Worm (Caenorhabditis elegans): ENCODE data around the gene srh-266.

srh-266 gene

ce11 chrV:695914-696313 lies 31.3 kb downstream of the srh-266 start, which contains the start of gene srj-52:
srj-52 (minus strand) TSS chrV:696014.
- TF ChIP-seq lin-15B (tag; optimal IDR thresholded peaks at IDR 0.05) (no peak), nhr-76 (tag; optimal IDR thresholded peaks at IDR 0.05) (no peak), nhr-85 (tag) (no peak), nhr-20 (tag; optimal IDR thresholded peaks at IDR 0.05) (no peak), ceh-90 (tag; optimal IDR thresholded peaks at IDR 0.05) (no peak), ztf-11 (tag; optimal IDR thresholded peaks at IDR 0.05) (no peak), nhr-71 (tag; optimal IDR thresholded peaks at IDR 0.05) (no peak), zag-1 (tag; optimal IDR thresholded peaks at IDR 0.05) (no peak), unc-130 (tag; optimal IDR thresholded peaks at IDR 0.05) (no peak), unc-62 (GFP tag; optimal IDR thresholded peaks at IDR 0.05) (no peak), xbp-1 (tag; optimal IDR thresholded peaks at IDR 0.05) (no peak), unc-86 (tag; optimal IDR thresholded peaks at IDR 0.05) (no peak)

DNA sequence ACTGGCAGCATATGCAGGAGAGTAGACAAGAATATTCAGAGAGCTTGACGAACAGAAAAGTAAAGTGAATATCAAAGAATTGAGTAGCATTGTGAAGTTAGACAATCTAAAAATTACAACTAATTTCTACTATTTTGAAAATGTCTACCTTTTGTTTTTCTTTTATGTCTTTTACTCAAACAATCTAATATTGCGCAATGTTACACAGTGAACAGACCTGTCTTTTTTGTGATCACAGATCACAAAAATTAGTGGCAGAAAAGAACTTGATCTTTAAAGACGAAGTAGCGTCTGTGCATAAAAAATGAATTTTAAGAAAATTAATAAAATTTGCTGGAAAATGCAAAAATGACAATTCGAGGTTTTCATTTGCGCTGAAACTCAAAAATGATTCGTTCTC lies 34.5 kb downstream of the srh-266 start:
- no peak for TF ChIP-seq hlh-4 (tag; optimal IDR thresholded peaks at IDR 0.05)
- no peak for TF ChIP-seq lin-14 (GFP tag; optimal IDR thresholded peaks at IDR 0.05)
- TF ChIP-seq snpc-4 (tag; optimal IDR thresholded peaks at IDR 0.05) = no peak
- no peak for TF ChIP-seq tbx-2 (tag; optimal IDR thresholded peaks at IDR 0.05)
- no peak for TF ChIP-seq unc-30 (tag; optimal IDR thresholded peaks at IDR 0.05)
- no peak for TF ChIP-seq elt-3 (tag; optimal IDR thresholded peaks at IDR 0.05)
- no peak for TF ChIP-seq fkh-4 (tag; optimal IDR thresholded peaks at IDR 0.05; ENCODE audit: borderline replicate concordance)
- TF ChIP-seq nhr-12 (tag; optimal IDR thresholded peaks at IDR 0.05) = no peak
- no peak for TF ChIP-seq nhr-237 (tag; optimal IDR thresholded peaks at IDR 0.05)
- TF ChIP-seq unc-86 (tag; optimal IDR thresholded peaks at IDR 0.05) = no peak
- no peak for TF ChIP-seq ceh-63 (GFP tag; optimal IDR thresholded peaks at IDR 0.05)
- TF ChIP-seq elt-2 (tag; optimal IDR thresholded peaks at IDR 0.05) = no peak
- no peak for TF ChIP-seq ama-1 (optimal IDR thresholded peaks at IDR 0.05)
- no peak for TF ChIP-seq C16A3.4 (tag; optimal IDR thresholded peaks at IDR 0.05)
- TF ChIP-seq nhr-85 (tag) = no peak
- TF ChIP-seq irx-1 (tag; optimal IDR thresholded peaks at IDR 0.05) = no peak

DNA sequence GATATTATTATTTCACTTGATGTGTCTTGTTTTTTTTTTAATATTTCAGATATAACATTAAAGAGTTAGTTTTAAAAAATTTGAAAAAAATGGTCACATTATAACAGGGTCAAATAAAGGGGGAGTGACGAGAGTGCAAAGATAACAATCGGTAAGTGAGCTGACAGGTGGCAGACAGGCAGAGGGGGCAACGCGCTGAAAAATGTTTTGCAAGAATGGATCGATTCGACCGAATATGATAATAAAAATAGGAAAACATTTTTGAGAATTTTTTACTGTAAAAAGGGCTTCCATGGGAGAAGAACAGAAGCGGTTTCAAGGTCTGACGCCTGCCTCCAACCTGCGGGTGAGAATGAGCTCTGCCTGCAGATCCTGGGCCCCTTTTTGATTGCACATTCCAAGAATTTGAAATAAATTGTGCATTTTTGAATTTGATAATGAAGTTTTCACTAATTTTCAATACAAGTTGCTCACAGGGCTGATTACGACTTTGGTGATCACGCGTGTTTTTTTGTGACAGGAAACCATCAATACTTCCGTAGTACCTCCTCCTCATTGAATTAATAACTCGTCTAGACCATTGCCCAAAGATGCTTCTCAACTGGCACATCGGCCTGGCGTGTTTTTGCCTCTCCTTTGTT lies 35.0 kb downstream of the srh-266 start, which contains the start of the genes ugt-29 and srx-5:
ugt-29 (minus strand) TSS at position 101 of the 641 bp plus-strand sequence.
srx-5 (plus strand) TSS at position 591 of the 641 bp plus-strand sequence.
- no peak for TF ChIP-seq jun-1 (tag; optimal IDR thresholded peaks at IDR 0.05)
- TF ChIP-seq pax-3 (tag; optimal IDR thresholded peaks at IDR 0.05) = no peak
- TF ChIP-seq ets-5 (GFP tag; IDR thresholded peaks at IDR 0.05) = no peak
- no peak for TF ChIP-seq blmp-1 (tag; optimal IDR thresholded peaks at IDR 0.05)
- TF ChIP-seq nhr-11 (tag; optimal IDR thresholded peaks at IDR 0.05) = no peak
- TF ChIP-seq nhr-237 (tag; optimal IDR thresholded peaks at IDR 0.05) = no peak
- TF ChIP-seq swsn-7 (tag; optimal IDR thresholded peaks at IDR 0.05) = no peak
- TF ChIP-seq skn-1 (tag; optimal IDR thresholded peaks at IDR 0.05) = no peak
- TF ChIP-seq lin-14 (GFP tag; optimal IDR thresholded peaks at IDR 0.05) = no peak

- no peak for TF ChIP-seq ceh-90 (tag; optimal IDR thresholded peaks at IDR 0.05)
Observed at ce11 chrV:702260-702659, 37.7 kb downstream of the srh-266 start, which contains the start of gene srbc-37. srbc-37 (plus strand) TSS chrV:702560.

DNA sequence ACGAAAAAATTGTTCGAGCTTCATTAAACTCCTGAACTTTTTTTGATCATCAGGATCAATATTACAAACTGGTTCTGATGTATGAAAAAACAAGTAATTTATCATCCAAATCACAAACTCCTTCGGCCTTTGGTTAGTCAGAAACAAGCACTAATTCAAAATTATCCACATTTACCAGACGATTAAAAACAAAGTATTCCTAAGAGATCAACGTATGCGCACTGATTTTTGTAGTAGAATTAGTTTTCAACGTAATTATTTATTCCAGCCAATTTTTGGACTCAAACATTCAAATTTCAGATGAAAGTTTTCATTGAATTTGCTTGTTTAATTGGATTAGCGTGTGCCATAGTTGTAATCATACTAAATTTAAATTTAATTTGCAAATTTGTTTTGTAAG lies 42.3 kb downstream of the srh-266 start, which contains the start of gene srbc-38:
srbc-38 (plus strand) TSS at position 301 of the 400 bp plus-strand sequence.
- TF ChIP-seq ceh-8 (GFP tag; optimal IDR thresholded peaks at IDR 0.05) (no peak), sptf-1 (tag; optimal IDR thresholded peaks at IDR 0.05) (no peak), irx-1 (tag; optimal IDR thresholded peaks at IDR 0.05) (no peak), lir-3 (tag; optimal IDR thresholded peaks at IDR 0.05; ENCODE audit: poor library complexity) (no peak), aha-1 (tag; optimal IDR thresholded peaks at IDR 0.05) (no peak), C16A3.4 (tag; optimal IDR thresholded peaks at IDR 0.05) (no peak), mef-2 (tag; optimal IDR thresholded peaks at IDR 0.05) (no peak), skn-1 (tag; optimal IDR thresholded peaks at IDR 0.05) (no peak), nhr-28 (tag; optimal IDR thresholded peaks at IDR 0.05) (no peak), jun-1 (tag; optimal IDR thresholded peaks at IDR 0.05) (no peak), hlh-4 (tag; optimal IDR thresholded peaks at IDR 0.05) (no peak), pqm-1 (tag; optimal IDR thresholded peaks at IDR 0.05) (no peak)

All from whole organism, L1 larva.